Worm (Caenorhabditis elegans) whole organism, L2 larva: ENCODE measurements around the gene orc-5.
"Not testable (repeated sequence)": the region's sequence is repeated elsewhere in the genome, so short reads cannot be mapped to it uniquely, and the experiment has no call there.

Source experiments
- Y55F3AM.14 ChIP-seq: fragments of 200-800 bp; sonication (Bioruptor generic); optimal IDR thresholded peaks from 2 replicates; lab custom pipeline; 2018; ENCODE audit warnings: mild to moderate bottlenecking, missing genetic modification characterization, missing compliant biosample characterization
- alr-1 ChIP-seq: fragments of 150-350 bp; optimal IDR thresholded peaks from 2 replicates; lab custom pipeline; 2014; ENCODE audit warnings: missing biosample characterization, missing genetic modification characterization
- aly-2 ChIP-seq: fragments of 150-350 bp; optimal IDR thresholded peaks from 2 replicates; lab custom pipeline; 2014; ENCODE audit warnings: missing biosample characterization, missing genetic modification characterization
- ama-1 ChIP-seq: fragments of 150-350 bp; optimal IDR thresholded peaks from 2 replicates; lab custom pipeline; 2018; ENCODE audit warnings: inconsistent platforms
- blmp-1 ChIP-seq: sonication (generic microtip); optimal IDR thresholded peaks from 2 replicates; lab custom pipeline; 2017; ENCODE audit warnings: missing genetic modification characterization, mild to moderate bottlenecking, missing compliant biosample characterization, antibody characterized with exemption, moderate library complexity; ENCODE audit not compliant: insufficient read depth
- ceh-16 ChIP-seq: fragments of 150-350 bp; optimal IDR thresholded peaks from 2 replicates; lab custom pipeline; 2014; ENCODE audit warnings: missing biosample characterization, missing genetic modification characterization
- crh-2 ChIP-seq: sonication (generic microtip); optimal IDR thresholded peaks from 2 replicates; lab custom pipeline; 2017; ENCODE audit warnings: missing biosample characterization, missing genetic modification characterization
- dmd-4 ChIP-seq: sonication (generic microtip); optimal IDR thresholded peaks from 2 replicates; lab custom pipeline; 2017; ENCODE audit warnings: missing biosample characterization, missing genetic modification characterization
- elt-3 ChIP-seq: sonication (generic microtip); optimal IDR thresholded peaks from 2 replicates; lab custom pipeline; 2017; ENCODE audit warnings: missing biosample characterization, missing genetic modification characterization
- fos-1 ChIP-seq: fragments of 150-350 bp; optimal IDR thresholded peaks from 2 replicates; lab custom pipeline; 2014; ENCODE audit warnings: missing biosample characterization, missing genetic modification characterization
- lin-39 ChIP-seq: fragments of 150-350 bp; optimal IDR thresholded peaks from 2 replicates; lab custom pipeline; 2014; ENCODE audit warnings: missing biosample characterization, missing genetic modification reagents, missing genetic modification characterization
- mdl-1 ChIP-seq, 2 experiments: fragments of 150-350 bp in 1 of 2; sonication (generic microtip) in 1 of 2; optimal IDR thresholded peaks; 2 replicates each; lab custom pipeline; 2017; ENCODE audit warnings: missing biosample characterization in 2 of 2, missing genetic modification characterization in 2 of 2
- nhr-10 ChIP-seq: sonication (generic microtip); optimal IDR thresholded peaks from 2 replicates; lab custom pipeline; 2017; ENCODE audit warnings: missing biosample characterization, missing genetic modification characterization
- nhr-129 ChIP-seq: fragments of 150-350 bp; optimal IDR thresholded peaks from 2 replicates; lab custom pipeline; 2014; ENCODE audit warnings: missing biosample characterization, missing genetic modification characterization
- nhr-21 ChIP-seq: fragments of 150-350 bp; optimal IDR thresholded peaks from 2 replicates; lab custom pipeline; 2014; ENCODE audit warnings: missing biosample characterization, missing genetic modification characterization
- nhr-23 ChIP-seq: fragments of 150-350 bp; optimal IDR thresholded peaks from 2 replicates; lab custom pipeline; 2014; ENCODE audit warnings: missing biosample characterization, missing genetic modification reagents, missing genetic modification characterization
- nhr-237 ChIP-seq: fragments of 150-350 bp; optimal IDR thresholded peaks from 2 replicates; lab custom pipeline; 2014; ENCODE audit warnings: missing biosample characterization, missing genetic modification characterization
- nhr-25 ChIP-seq: fragments of 150-350 bp; sonication (generic microtip); optimal IDR thresholded peaks from 3 replicates; lab custom pipeline; 2014; ENCODE audit warnings: missing biosample characterization, missing genetic modification characterization
- peb-1 ChIP-seq: fragments of 150-350 bp; optimal IDR thresholded peaks from 2 replicates; lab custom pipeline; 2014; ENCODE audit warnings: missing biosample characterization, missing genetic modification characterization
- sem-4 ChIP-seq: fragments of 150-350 bp; optimal IDR thresholded peaks from 2 replicates; lab custom pipeline; 2014; ENCODE audit warnings: missing biosample characterization, missing genetic modification reagents, missing genetic modification characterization
- sma-9 ChIP-seq, 2 experiments: fragments of 150-350 bp in 1 of 2; sonication (generic microtip) in 1 of 2; optimal IDR thresholded peaks; 2 replicates each; lab custom pipeline; 2014 to 2016; ENCODE audit warnings: missing genetic modification characterization in 2 of 2, mild to moderate bottlenecking in 1 of 2, missing biosample characterization in 1 of 2, missing compliant biosample characterization in 1 of 2, missing genetic modification reagents in 1 of 2, moderate library complexity in 1 of 2
- snpc-4 ChIP-seq: fragments of 150-350 bp; optimal IDR thresholded peaks from 2 replicates; lab custom pipeline; 2014; ENCODE audit warnings: missing biosample characterization, missing genetic modification characterization
- unc-62 ChIP-seq: fragments of 150-350 bp; optimal IDR thresholded peaks from 2 replicates; lab custom pipeline; 2014; ENCODE audit warnings: missing biosample characterization, missing genetic modification reagents, missing genetic modification characterization
- ztf-1 ChIP-seq: fragments of 200-800 bp; sonication (Bioruptor generic); conservative IDR thresholded peaks from 2 replicates; pipeline ENCODE4 v1.3.6; 2022; ENCODE audit warnings: missing genetic modification characterization, missing compliant biosample characterization
- ztf-11 ChIP-seq: sonication (generic microtip); optimal IDR thresholded peaks from 2 replicates; lab custom pipeline; 2017; ENCODE audit warnings: missing biosample characterization, missing genetic modification characterization

The orc-5 gene

DNA sequence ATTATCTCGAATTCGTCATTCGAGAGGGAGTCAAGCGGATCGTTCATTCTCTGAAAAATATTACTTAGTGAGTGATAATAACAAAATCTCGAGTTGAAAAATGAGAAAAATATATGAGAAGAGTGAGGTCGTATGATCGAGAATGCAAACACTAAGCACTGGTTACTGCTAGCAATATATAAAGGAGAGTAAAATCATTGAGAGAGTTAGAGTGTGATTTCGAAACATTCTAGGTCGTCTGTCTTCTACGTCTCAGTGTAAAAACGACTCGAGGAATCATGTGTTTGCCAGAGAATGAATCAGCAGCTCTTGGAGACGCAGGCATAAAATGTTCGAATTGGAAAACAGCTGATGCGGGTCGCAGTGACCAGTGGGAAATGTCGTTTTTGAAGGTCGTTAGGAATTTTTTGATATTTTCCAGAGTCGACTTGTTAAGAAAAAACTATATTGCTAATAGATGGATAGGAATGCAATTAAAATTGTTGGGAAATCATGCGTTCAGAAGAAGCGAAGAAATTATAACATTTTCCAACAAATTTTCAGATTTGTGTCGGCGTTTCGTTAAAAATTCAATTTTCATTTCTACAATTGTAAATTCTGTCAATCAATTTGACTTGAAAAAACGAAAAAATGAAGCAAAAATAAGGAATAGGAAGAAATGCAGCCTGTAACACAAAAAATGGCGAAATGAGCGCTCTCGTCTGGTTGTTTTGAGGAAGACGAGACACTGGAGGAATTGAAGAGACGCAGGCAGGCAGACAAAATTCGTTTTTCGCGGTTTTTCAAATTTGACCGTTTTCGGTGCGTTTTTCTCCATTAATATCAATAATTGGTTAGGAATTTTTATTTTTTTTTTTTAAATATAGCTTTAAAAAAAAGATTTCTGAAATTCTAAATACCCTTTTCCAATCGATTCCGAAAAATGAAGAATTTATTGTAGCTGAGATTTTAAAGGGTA lies 37.1 kb downstream of the orc-5 start, which contains the start of gene allo-1 (continued):
- TF ChIP-seq peb-1 (tag; lab: Kevin White, UChicago) (no peak), blmp-1 (tag; lab: Kevin White, UChicago) (peak; percentile 43), fos-1 (tag; lab: Kevin White, UChicago) (peak; percentile 95), nhr-237 (tag; lab: Kevin White, UChicago) (no peak), mdl-1 (tag; optimal IDR thresholded peaks at IDR 0.05; lab: Kevin White, UChicago) (no peak), dmd-4 (tag; lab: Kevin White, UChicago) (no peak), ztf-11 (tag; lab: Kevin White, UChicago) (no peak), nhr-10 (tag; lab: Kevin White, UChicago) (no peak), snpc-4 (tag; lab: Kevin White, UChicago) (no peak), lin-39 (tag; lab: Kevin White, UChicago) (no peak)

DNA sequence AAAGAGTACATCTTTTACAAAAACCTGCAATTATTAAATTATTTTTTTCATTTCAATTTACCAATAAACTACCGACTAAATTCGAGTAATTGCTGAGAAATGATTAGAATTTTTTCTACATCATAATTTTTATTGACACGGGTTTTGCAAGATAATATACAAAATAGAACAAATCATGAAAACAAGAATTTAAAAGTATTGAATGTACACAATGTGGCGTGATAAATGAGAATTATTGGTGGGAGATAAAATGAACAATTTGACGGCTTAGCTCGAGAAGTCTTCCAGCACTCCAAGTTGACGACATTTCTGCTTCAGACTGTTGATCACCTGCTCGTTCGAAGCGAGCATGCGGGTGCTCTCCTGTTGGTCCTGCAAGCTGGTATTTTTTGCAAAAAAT lies 39.2 kb downstream of the orc-5 start, which contains the start of gene R102.4:
TSS of gene R102.4 (minus strand) at position 101 of the 400 bp plus-strand sequence.
- TF ChIP-seq nhr-25 (tag; lab: Kevin White, UChicago) (no peak), nhr-23 (tag; lab: Kevin White, UChicago) (no peak), aly-2 (no peak), unc-62 (no peak), crh-2 (tag; lab: Kevin White, UChicago) (no peak)

DNA sequence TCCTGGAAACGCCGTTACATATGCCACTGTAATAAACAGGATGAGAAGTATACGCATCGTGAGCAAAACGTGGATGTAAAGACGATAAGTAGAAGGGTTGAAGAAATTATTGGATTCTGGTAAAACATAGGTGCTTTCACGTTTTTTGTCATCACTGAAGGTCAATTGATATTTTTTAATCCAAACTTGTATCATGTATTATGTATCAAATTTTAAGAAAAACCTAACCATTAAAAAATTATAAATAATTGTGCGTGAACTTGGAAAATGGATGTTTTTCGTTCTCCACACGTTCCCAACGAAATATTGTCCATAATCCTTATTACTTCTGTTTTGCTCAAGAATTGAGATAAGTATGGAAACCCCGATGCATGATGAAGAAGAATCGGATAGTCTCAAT lies 44.2 kb downstream of the orc-5 start, which contains the start of gene R102.8:
TSS of gene R102.8 (minus strand) at position 101 of the 400 bp plus-strand sequence.
- TF ChIP-seq dmd-4 (tag; lab: Kevin White, UChicago) (no peak), ceh-16 (tag; lab: Kevin White, UChicago) (no peak), sma-9 (GFP tag; optimal IDR thresholded peaks at IDR 0.05; lab: Kevin White, UChicago) (no peak), sma-9 (tag; optimal IDR thresholded peaks at IDR 0.05; lab: Kevin White, UChicago) (no peak), elt-3 (tag; lab: Kevin White, UChicago) (no peak), alr-1 (no peak), sem-4 (tag; lab: Kevin White, UChicago) (no peak), ztf-1 (no peak)

DNA sequence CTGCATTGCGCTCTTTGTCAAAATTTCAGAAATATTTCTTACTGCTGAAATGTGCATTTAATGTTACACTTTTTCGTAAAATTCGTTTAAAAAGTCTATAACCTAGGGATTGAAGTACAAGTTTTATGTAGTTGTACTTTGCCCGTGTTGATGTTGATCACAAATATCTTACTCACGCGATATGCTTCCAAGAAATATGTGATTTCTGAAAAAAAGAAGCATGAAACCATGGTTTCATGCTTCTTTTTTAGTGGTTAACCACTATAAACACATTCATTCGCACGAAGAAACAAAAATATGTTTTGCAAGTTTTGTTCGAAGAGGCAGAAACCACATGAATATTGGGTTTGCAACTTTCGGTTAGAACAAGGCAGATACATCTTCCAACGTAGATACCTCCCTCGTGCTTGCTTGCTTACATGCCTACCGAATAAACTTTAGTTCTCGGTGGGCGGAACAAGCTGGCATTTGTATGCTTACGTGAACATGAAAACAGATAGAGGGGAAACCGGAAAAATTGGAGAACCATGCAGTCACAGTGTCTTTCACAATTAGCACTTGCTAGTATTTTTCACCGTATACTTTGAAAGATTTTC lies 45.3 kb downstream of the orc-5 start, which contains the start of gene R102.3:
TSS of gene R102.3 (plus strand) at position 546 of the 596 bp plus-strand sequence.
- TF ChIP-seq nhr-21 (tag; lab: Kevin White, UChicago) (peak; percentile 54), Y55F3AM.14 (GFP tag; lab: Kevin White, UChicago) (no peak)

DNA sequence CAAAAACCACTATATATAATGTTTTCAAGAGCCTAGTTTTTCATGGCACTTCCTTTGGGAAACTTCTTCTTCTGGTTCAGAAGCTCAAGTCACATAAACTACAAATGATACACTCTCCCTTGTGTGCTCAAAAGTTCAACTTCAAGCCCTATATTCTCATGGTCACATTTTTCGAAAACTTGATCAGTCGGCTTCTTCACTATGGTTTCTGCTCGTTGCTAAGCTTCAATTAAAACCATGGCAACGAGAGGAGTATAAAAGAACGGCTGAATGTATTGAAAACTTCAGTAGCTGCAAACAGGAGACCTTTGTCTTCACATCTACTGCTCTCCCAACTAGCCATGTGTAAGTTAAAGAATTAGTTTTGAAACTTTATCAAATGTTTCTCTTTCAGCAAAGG lies 47.1 kb downstream of the orc-5 start, which contains the start of gene R102.2:
TSS of gene R102.2 (plus strand) at position 301 of the 400 bp plus-strand sequence.
- TF ChIP-seq ceh-16 (tag; lab: Kevin White, UChicago); unc-62; nhr-10 (tag; lab: Kevin White, UChicago): not testable (repeated sequence)

DNA sequence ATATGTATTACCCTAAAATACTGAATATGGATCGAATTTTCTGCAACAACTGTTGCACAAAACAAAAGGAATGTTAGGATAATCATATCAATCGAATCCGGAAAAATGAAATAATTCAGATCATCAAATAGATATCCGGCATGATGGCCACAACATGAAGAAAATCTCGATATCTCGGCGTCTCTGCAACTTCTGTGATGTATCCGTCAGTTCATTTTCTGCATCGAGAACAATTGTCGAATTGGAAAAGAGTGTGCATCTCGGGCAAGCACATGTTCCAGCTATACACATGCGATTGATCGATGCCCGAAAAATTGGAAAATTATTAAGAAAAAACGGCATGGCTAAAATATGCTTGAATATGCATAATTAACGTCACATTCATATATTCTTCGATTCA lies 48.6 kb downstream of the orc-5 start, which contains the start of the genes K08C7.6 and R102.1:
TSS of gene K08C7.6 (minus strand) at position 101 of the 400 bp plus-strand sequence.
TSS of gene R102.1 (plus strand) at position 291 of the 400 bp plus-strand sequence.
- no peak for TF ChIP-seq fos-1 (tag; lab: Kevin White, UChicago)
- TF ChIP-seq lin-39 (tag; lab: Kevin White, UChicago), result no peak
- no peak for TF ChIP-seq nhr-129 (tag; lab: Kevin White, UChicago)
- no peak for TF ChIP-seq ama-1 (lab: Kevin White, UChicago)
- TF ChIP-seq, all 48 proteins: peak for 0
